Fruit fly (Drosophila melanogaster) ovary, adult (tissue): Measurements from ENCODE around the gene CG5506.

Experiments used
- CG17801 ChIP-seq: fragments of 200-800 bp; optimal IDR thresholded peaks from 2 replicates; lab custom pipeline; 2019; ENCODE audit warnings: missing biosample characterization, mild to moderate bottlenecking, missing genetic modification characterization, moderate library complexity; ENCODE audit not compliant: partially characterized antibody

Gene CG5506

DNA sequence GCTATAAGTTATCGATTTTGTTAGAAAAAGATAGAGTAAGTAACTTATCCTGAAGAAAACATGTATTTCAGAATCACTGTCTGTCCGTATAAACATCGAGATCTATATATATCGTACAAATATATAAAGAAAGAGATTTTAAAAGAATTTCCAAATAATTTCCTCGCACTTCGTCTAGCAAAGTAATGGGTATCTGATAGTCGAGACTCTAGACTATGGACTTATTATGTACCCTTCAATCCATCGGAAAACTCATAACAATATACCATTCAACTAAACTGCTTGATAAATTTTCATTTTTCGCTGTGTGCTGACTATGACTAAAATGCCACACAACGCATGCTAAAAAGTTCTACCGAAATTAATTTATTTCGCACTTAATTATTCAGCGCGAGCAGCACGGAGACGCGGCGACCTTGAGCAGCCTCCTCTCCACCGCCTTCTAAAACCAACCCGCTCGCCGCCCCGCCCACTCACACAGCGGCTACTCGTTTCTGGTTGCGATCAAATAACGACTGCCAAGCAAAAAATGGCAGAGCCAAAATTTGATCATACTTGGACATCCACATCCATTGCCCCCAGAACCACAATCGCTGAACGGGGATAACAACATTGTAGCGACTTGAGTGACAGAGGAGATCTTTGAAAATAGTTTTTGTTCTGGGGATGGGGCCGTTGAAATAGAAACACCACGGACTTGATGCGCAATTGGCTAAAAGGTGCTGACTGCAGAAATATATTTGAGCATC lies 31.8 kb upstream of the CG5506 start:
- TF ChIP-seq CG17801 (GFP tag; lab: Kevin White, UChicago), result no peak

DNA sequence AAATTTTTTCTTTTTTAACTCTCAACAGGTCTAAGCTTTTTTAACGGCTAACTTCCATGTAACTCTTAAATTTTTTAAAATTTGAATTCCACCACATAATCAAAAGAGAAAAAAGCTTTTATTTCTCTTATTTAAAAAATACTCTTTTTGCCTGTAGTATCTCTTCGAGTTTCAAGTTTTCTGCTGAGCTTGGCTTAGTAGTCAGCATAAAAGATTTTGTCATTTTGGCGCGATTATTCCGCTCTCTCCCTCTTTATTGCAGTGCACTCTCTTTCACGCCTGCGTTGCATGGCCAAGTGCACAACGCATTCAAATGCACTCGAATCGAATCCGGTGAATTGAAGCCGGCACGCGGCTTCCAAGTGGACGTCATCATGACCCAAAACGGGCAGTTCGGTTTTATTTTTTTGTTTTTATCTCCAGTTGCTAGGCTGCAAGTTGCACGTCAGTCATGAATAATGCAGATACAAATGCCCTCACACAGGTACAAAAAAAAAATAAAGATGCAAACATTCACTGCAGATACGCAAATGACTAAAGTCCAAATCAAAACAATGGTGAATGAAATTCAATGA lies 29.9 kb upstream of the CG5506 start:
- TF ChIP-seq CG17801 (GFP tag; lab: Kevin White, UChicago), result peak; percentile 65

DNA sequence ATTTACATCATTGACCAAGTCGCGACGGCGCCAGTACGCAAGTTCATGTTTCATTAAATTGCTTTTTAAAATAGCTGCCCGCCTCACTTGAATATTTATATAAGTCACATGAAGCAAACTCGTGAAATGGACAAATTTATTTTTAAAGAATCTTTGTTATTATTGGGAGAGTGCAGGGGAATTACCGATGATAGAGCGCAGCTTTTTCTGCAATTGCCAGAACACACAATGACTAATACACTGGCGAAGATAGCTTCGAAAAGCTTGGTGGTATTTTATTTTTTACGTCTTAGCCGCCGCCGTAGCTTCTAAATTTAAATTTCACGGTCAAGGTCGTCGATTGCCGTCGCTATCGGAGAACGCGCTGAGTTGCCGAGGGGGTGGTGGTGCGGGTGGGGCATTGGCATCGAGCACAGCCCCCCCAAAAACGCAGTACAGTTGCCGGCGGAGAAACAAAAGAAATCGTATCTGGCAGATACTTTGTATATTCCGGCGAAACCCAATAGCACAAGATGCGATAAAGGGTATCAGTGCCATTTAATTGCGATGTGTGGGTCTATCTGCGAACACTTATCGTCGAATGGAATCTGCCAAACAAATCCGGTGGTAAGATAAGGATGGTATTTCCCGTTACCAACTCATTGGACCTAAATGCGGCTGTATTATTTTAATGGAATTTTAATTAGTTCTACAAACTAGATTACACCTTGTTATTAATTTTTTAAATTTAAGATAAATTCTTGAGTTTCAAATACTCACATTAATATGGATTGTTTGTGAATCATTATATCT lies 29.0 kb upstream of the CG5506 start:
- no peak for TF ChIP-seq CG17801 (GFP tag; lab: Kevin White, UChicago)

DNA sequence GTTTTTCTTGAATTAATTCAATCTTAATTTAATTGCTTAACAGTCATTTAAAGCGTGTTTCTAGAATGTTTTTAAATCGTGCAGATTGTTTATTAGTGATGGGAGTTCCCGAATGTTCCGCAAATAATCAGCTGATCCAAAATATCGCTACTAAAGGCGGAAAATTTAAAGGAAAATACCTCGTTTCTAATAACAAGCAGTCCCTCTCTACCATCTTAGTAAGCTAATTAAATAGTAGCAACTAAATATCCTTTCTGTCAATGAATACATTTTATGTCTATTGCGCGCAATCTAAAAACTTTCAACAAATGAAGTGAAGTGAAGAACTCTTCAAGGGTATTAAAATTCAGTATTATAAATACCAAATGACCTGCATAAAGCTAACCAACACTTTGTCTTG lies 28.3 kb upstream of the CG5506 start, which contains the start of gene CG5290:
Gene CG5290 (minus strand): TSS at position 118 of the 400 bp plus-strand sequence.
- no peak for TF ChIP-seq CG17801 (GFP tag; lab: Kevin White, UChicago)

DNA sequence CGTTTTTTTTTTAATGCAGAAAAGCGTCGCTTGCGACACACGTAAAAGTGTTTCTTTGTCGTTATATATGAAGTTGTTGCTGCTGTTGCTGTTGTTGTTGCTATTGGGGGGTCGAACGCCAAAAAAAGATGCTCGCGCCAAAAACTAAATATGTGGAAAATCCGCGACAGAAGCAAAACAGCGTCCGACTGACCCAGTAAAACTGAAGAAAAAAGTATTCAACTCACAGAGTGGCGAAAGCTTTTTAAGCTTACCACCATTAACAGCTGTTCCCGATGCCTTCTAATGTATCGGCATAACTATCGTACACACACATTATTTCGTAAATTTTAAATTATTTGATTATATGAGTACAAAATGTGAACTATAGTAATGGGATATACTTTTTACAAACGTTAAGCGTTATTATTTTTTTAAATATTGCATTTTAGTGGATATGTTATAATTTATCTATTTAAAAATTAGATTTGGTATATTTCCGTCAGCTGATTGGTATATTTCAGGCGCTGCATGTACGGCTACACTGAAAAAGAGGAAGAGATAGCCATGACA lies 23.5 kb upstream of the CG5506 start, which contains the start of the genes Prestin and Wdr92:
Gene Prestin (minus strand): TSS at position 204 of the 552 bp plus-strand sequence.
Gene Wdr92 (plus strand): TSS at position 535 of the 552 bp plus-strand sequence.
- peak; percentile 75 for TF ChIP-seq CG17801 (GFP tag; lab: Kevin White, UChicago)

DNA sequence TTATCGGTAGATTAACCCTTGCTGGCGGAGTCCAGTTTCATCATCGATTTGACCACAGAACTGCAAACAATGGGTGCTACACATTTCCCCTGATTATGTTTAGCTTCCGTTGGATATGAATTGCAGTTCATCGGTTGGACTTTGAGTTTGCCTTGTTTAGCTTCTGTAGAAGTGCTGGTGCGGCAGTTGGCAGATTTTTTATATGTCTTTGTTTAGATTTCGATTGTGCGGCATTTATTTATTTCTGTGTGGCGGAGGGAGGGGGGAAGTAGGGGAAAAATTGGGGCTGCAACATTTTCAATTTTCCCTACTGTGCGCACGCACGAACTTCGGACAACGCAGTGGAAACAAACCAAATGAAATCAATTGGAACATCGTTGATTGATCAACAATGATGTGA lies 21.6 kb upstream of the CG5506 start:
- TF ChIP-seq CG17801 (GFP tag; lab: Kevin White, UChicago), result peak; percentile 10

DNA sequence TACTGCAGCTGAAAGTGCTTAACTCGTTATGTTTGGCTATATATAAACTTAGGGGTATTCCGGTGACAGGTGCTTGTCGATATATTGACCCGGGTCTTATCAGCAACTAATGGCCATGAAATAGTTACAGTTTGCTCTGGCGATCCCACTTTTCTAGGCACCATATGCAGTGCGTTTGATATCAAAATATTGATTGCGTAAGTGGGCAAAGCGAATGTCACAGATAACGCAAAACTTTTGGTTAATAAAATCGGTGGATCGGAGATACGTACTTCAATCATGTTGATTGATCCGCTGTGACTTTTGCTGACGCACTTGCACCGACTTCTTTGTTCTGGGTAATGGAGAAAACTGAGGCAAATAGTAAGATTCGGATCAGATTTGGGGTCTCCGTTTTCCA lies 20.4 kb upstream of the CG5506 start:
- no peak for TF ChIP-seq CG17801 (GFP tag; lab: Kevin White, UChicago)

DNA sequence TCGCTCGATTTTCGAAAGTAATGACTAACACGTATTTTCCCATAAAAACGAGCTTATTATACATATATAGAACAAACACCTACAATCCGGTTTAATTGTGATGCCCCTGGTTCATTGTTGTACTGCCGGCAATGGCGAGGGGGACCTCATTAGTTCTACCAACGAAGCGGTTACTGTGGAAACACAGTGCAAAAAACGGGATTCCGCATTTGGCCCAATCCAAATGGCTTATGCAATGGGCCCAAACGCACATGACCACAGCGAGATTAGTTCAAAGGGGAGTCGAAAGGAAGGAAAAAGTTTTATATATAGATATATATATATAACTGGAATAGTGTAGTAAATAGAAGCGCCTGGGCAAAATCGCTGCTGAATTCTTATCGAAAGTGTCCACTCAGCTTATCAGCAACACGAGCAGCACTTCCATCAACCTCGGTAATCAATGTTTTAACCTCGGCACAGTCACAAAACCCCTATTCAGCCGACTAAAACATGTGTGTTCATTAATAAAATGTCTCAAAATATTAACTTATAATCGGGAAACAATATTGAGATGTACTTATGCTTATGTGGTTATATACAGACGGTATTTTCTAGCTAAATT lies 19.7 kb upstream of the CG5506 start:
- TF ChIP-seq CG17801 (GFP tag; lab: Kevin White, UChicago), result no peak

DNA sequence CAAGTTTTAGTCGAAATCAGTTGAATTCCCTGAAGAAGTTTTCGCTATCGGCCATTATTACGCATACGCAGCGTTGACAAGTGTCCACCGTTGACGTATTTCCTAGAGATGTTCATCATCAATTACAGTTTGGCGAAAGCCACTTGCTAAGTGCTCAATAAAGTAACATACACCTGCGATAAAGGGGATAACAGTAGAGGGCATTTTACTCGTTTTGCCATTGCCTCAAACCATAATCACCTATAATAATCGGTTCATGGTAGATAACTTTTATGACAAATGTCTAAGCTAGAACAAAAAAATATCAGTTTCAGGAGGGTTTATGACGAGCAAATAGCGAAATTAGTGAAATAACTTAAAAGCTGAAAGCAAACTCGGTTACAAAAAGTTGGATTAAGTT lies 18.4 kb upstream of the CG5506 start:
- TF ChIP-seq CG17801 (GFP tag; lab: Kevin White, UChicago), result peak; percentile 43

DNA sequence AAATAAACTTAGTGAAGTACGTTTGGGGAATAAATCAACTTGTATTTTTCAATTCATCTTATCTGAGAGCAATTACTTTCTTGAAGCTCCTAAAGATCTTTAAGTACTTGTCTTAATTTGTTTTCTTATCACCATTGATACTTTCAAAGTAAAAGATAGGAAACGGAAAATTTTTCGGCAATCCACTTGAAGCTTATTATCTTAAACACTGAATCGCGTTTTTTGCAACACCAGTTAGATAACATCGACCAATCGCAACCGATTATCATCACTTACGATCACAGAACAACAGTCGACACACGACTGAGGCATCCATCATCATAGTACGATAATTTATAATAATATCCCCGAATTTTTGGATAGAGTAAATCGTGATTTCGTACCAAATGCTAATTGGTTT lies 18.0 kb upstream of the CG5506 start:
- TF ChIP-seq CG17801 (GFP tag; lab: Kevin White, UChicago), result no peak

DNA sequence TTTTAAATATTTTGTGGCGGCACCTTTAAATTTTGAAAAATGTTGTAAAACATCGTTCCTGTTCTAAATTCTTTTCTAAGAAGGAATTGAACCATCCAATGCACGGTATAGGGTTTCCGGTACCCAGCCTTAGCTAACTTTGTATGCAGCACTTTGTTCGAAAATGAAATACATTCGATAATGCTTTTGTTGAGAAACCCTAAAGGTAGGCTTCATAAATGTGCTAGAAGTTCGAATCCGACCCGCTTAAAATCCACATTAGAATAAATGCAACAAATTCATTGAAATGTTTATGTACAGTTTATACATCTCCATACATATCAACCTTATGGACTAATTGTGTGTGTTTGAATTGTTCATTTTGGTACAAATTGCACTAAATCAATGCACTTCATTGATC lies 14.4 kb upstream of the CG5506 start:
- no peak for TF ChIP-seq CG17801 (GFP tag; lab: Kevin White, UChicago)

DNA sequence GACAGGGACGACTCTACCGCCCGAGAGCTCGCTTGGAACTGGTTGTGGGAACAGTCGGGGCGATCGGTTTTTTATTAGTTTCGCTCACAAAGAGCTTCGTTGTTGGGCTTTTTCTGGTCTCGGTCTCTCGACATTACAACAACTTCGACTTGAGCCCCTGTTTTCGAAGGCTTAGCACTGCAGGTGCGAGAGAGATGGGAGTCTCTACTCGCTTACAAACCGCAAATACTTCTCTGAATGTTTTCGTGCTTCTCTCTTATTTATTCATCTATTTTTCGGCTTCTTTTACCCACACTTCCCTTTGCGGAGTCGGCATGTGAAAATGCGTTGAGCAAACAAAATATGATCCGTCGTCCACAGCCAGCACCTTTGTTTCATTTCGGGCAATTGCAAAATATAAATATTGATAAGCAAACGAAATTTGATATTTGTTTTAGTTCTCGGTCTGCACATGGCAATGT lies 11.7 kb upstream of the CG5506 start, which contains the start of gene Tsp74F:
Gene Tsp74F (minus strand): TSS at position 48 of the 461 bp plus-strand sequence.
- TF ChIP-seq CG17801 (GFP tag; lab: Kevin White, UChicago), result no peak

DNA sequence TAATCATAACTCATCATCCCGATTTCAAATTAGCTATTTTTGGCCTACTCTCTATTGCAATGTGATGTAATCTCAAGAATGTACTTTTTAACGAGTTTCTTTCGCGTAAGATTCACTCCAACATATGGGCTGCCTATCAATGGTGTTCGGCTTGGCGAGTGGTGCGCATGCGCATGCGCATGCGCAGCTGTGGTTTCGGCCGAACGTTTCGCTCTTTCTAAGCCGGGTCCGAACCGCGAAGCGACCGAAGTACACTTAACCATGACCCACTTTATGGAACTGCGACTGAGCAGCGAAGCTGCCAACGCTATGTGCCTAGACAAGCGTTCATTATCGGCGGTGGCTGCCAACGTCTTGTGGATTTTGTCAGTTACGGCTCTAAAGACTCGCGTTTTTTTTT lies 9.5 kb upstream of the CG5506 start:
- no peak for TF ChIP-seq CG17801 (GFP tag; lab: Kevin White, UChicago)

DNA sequence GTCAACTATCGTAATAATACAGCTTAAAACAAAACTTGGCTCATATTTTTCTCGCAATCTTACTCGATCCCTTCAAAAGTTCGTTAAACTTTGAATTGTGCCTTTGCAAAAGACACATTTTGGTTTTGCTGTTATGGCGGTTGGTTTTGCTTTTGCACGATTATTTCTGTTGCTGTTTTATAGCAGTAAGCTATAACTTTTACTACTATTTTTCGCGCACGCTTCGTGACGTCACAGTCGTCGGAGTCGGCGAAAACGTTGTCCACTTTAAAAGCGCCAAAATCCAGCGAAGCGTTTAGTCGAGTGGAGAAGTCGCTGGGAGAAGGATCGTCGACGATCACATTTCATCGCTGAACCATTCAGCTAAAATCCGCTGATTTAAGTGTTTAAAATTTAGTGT lies 3.2 kb upstream of the CG5506 start, which contains the start of gene CG7402:
Gene CG7402 (plus strand): TSS at position 313 of the 400 bp plus-strand sequence.
- no peak for TF ChIP-seq CG17801 (GFP tag; lab: Kevin White, UChicago)
